Worm (Caenorhabditis elegans): Measurements from ENCODE around the gene ZC513.3.

DNA sequence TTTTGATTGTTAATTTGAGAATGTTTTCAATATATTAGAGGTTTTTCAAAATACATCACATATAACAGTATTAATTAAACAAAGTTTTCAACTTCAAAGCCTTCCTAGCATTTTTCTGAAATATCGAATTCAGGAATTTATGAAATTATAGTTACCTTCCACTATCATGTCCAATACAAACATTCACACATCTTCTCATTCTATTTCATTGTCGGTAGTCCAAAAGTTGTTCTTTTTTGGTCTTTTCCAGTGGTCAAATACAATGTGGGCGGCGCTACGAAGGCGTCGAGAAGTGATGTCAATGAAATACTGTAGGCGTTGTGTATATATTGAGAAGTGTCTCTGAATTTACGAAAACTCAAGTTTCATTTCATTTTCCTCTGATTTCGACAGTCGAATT lies 28.9 kb downstream of the ZC513.3 start, which contains the start of gene catp-3:
- TF ChIP-seq unc-39 (tag; optimal IDR thresholded peaks at IDR 0.05) = no peak
- TF ChIP-seq unc-62 (GFP tag; optimal IDR thresholded peaks at IDR 0.05) = no peak
- no peak for TF ChIP-seq ztf-11 (tag; optimal IDR thresholded peaks at IDR 0.05)

Measured in whole organism, mixed stage, embryonic.